Fruit fly (Drosophila melanogaster): Measurements from ENCODE around the gene CG1792.

CG1792 gene

dm6 chr3R:31609413-31610054 is 6.6 kb upstream of the CG1792 start (continued):
- no peak for TF ChIP-seq trh (GFP tag; optimal IDR thresholded peaks at IDR 0.05)
- no peak for TF ChIP-seq nerfin-2 (GFP tag; IDR thresholded peaks at IDR 0.05; ENCODE audit: partially characterized antibody)
- TF ChIP-seq CG11696 (GFP tag; IDR thresholded peaks at IDR 0.05): no peak
- peak; percentile 80 for TF ChIP-seq CG7987 (GFP tag; optimal IDR thresholded peaks at IDR 0.05)
- no peak for TF ChIP-seq Dbx (GFP tag; IDR thresholded peaks at IDR 0.05)
- TF ChIP-seq croc (GFP tag; conservative IDR thresholded peaks at IDR 0.05): no peak
- no peak for TF ChIP-seq z (GFP tag; IDR thresholded peaks at IDR 0.05)
- TF ChIP-seq CG2712 (tag; optimal IDR thresholded peaks at IDR 0.05): peak; percentile 40
- no peak for TF ChIP-seq CG15479 (GFP tag; optimal IDR thresholded peaks at IDR 0.05)
- no peak for TF ChIP-seq CG6791 (GFP tag; IDR thresholded peaks at IDR 0.05; ENCODE audit: partially characterized antibody)
- TF ChIP-seq esg (GFP tag; conservative IDR thresholded peaks at IDR 0.05): no peak
- no peak for TF ChIP-seq CG1024 (GFP tag; IDR thresholded peaks at IDR 0.05)
- no peak for TF ChIP-seq tna (GFP tag; IDR thresholded peaks at IDR 0.05; ENCODE audit: partially characterized antibody)
- no peak for TF ChIP-seq crol (GFP tag; IDR thresholded peaks at IDR 0.05)
- TF ChIP-seq sob (GFP tag; IDR thresholded peaks at IDR 0.05): no peak
- TF ChIP-seq aop (GFP tag; IDR thresholded peaks at IDR 0.05): no peak
- no peak for TF ChIP-seq CG4282 (GFP tag; optimal IDR thresholded peaks at IDR 0.05)
- TF ChIP-seq CG3281 (GFP tag; optimal IDR thresholded peaks at IDR 0.05): peak; percentile 22
- TF ChIP-seq CG11695 (GFP tag; IDR thresholded peaks at IDR 0.05): no peak
- TF ChIP-seq CG11456 (GFP tag; IDR thresholded peaks at IDR 0.05): no peak
- no peak for TF ChIP-seq Oli (tag; optimal IDR thresholded peaks at IDR 0.05)
- no peak for TF ChIP-seq run (tag; optimal IDR thresholded peaks at IDR 0.05)
- TF ChIP-seq Bdp1 (GFP tag; optimal IDR thresholded peaks at IDR 0.05): no peak
- no peak for TF ChIP-seq Sox102F (GFP tag; optimal IDR thresholded peaks at IDR 0.05)
- no peak for TF ChIP-seq Six4 (GFP tag; optimal IDR thresholded peaks at IDR 0.05)
- peak; percentile 11 for TF ChIP-seq scrt (GFP tag; optimal IDR thresholded peaks at IDR 0.05)
- TF ChIP-seq jumu (GFP tag; optimal IDR thresholded peaks at IDR 0.05): no peak
- TF ChIP-seq CG7928 (GFP tag; optimal IDR thresholded peaks at IDR 0.05): no peak
- no peak for TF ChIP-seq HLHmδ (GFP tag; optimal IDR thresholded peaks at IDR 0.05)
- no peak for TF ChIP-seq Ravus (GFP tag; IDR thresholded peaks at IDR 0.05)
- no peak for TF ChIP-seq jigr1 (GFP tag; IDR thresholded peaks at IDR 0.05)
- no peak for TF ChIP-seq CG8765 (GFP tag; IDR thresholded peaks at IDR 0.05)
- no peak for TF ChIP-seq gcm2 (GFP tag; optimal IDR thresholded peaks at IDR 0.05)
- TF ChIP-seq CG12071 (GFP tag; optimal IDR thresholded peaks at IDR 0.05): peak; percentile 38
- TF ChIP-seq CG9932 (GFP tag; IDR thresholded peaks at IDR 0.05): no peak
- peak; percentile 20 for TF ChIP-seq Myb (GFP tag; optimal IDR thresholded peaks at IDR 0.05)
- no peak for TF ChIP-seq vvl (GFP tag; IDR thresholded peaks at IDR 0.05)
- TF ChIP-seq CG3838 (GFP tag; optimal IDR thresholded peaks at IDR 0.05): no peak
- no peak for TF ChIP-seq CG9609 (GFP tag; optimal IDR thresholded peaks at IDR 0.05)
- TF ChIP-seq CG11560 (tag; IDR thresholded peaks at IDR 0.05): no peak
- no peak for TF ChIP-seq Lpt (GFP tag; optimal IDR thresholded peaks at IDR 0.05)
- peak; percentile 94 for TF ChIP-seq onecut (GFP tag; IDR thresholded peaks at IDR 0.05)
- no peak for TF ChIP-seq C15 (GFP tag; IDR thresholded peaks at IDR 0.05)
- no peak for TF ChIP-seq wdn (GFP tag; IDR thresholded peaks at IDR 0.05)
- no peak for TF ChIP-seq fru (optimal IDR thresholded peaks at IDR 0.05)
- no peak for TF ChIP-seq nerfin-1 (tag; optimal IDR thresholded peaks at IDR 0.05)
- TF ChIP-seq CG5245 (GFP tag; optimal IDR thresholded peaks at IDR 0.05): no peak
- TF ChIP-seq CG1233 (GFP tag; optimal IDR thresholded peaks at IDR 0.05): no peak
- peak; percentile 3 for TF ChIP-seq CG7786 (GFP tag; optimal IDR thresholded peaks at IDR 0.05)
- TF ChIP-seq CG18262 (tag; optimal IDR thresholded peaks at IDR 0.05): no peak
- TF ChIP-seq zen (tag; optimal IDR thresholded peaks at IDR 0.05): no peak
- no peak for TF ChIP-seq zfh1 (GFP tag; IDR thresholded peaks at IDR 0.05)
- TF ChIP-seq CG10462 (GFP tag; optimal IDR thresholded peaks at IDR 0.05): no peak

Measured in whole organism, embryonic.